Worm (Caenorhabditis elegans) whole organism, early embryonic: ENCODE results near the gene C41C4.9.

ENCODE experiments used
- B0310.2 ChIP-seq: sonication (generic microtip); optimal IDR thresholded peaks from 2 replicates; lab custom pipeline; 2016; ENCODE audit warnings: mild to moderate bottlenecking, missing genetic modification characterization, missing compliant biosample characterization
- F13C5.2 ChIP-seq: sonication (generic microtip); optimal IDR thresholded peaks from 2 replicates; lab custom pipeline; 2017; ENCODE audit warnings: mild to moderate bottlenecking, missing genetic modification characterization, inconsistent platforms, missing compliant biosample characterization
- aly-1 ChIP-seq: sonication (generic microtip); optimal IDR thresholded peaks from 2 replicates; lab custom pipeline; 2016; ENCODE audit warnings: missing genetic modification characterization, missing compliant biosample characterization
- ama-1 ChIP-seq: fragments of 150-350 bp; optimal IDR thresholded peaks from 2 replicates; lab custom pipeline; 2014
- ceh-13 ChIP-seq: fragments of 200-800 bp; sonication (Bioruptor generic); optimal IDR thresholded peaks from 2 replicates; lab custom pipeline; 2018; ENCODE audit warnings: mild to moderate bottlenecking, missing genetic modification characterization, missing compliant biosample characterization
- ceh-36 ChIP-seq: sonication (generic microtip); optimal IDR thresholded peaks from 2 replicates; lab custom pipeline; 2016; ENCODE audit warnings: missing genetic modification characterization, inconsistent platforms, missing compliant biosample characterization
- ets-7 ChIP-seq: sonication (generic microtip); optimal IDR thresholded peaks from 2 replicates; lab custom pipeline; 2016; ENCODE audit warnings: missing genotype, missing genetic modification characterization, missing compliant biosample characterization
- flt-1 ChIP-seq: fragments of 200-800 bp; sonication (Bioruptor generic); IDR thresholded peaks from 2 replicates; pipeline ENCODE4 v1.3.6; 2022; ENCODE audit warnings: missing genetic modification characterization, missing compliant biosample characterization
- hmbx-1 ChIP-seq: sonication (generic microtip); optimal IDR thresholded peaks from 2 replicates; lab custom pipeline; 2016; ENCODE audit warnings: mild to moderate bottlenecking, missing genetic modification characterization, missing compliant biosample characterization
- hmg-4 ChIP-seq: fragments of 200-800 bp; sonication (Bioruptor generic); optimal IDR thresholded peaks from 2 replicates; lab custom pipeline; 2018; ENCODE audit warnings: mild to moderate bottlenecking, missing genetic modification characterization, missing compliant biosample characterization
- hnd-1 ChIP-seq: sonication (generic microtip); optimal IDR thresholded peaks from 2 replicates; lab custom pipeline; 2016; ENCODE audit warnings: missing genetic modification characterization, missing compliant biosample characterization
- pes-1 ChIP-seq: fragments of 200-800 bp; sonication (Bioruptor generic); IDR thresholded peaks from 2 replicates; pipeline ENCODE4 v1.3.6; 2022; ENCODE audit warnings: missing genetic modification reagents, missing genetic modification characterization, missing compliant biosample characterization
- scrt-1 ChIP-seq: fragments of 200-800 bp; sonication (Bioruptor generic); IDR thresholded peaks from 2 replicates; pipeline ENCODE4 v1.3.6; 2022; ENCODE audit warnings: missing genetic modification characterization, missing compliant biosample characterization
- sea-1 ChIP-seq: fragments of 200-800 bp; sonication (Bioruptor generic); conservative IDR thresholded peaks from 2 replicates; pipeline ENCODE4 v1.3.6; 2022; ENCODE audit warnings: missing genetic modification characterization, missing compliant biosample characterization
- tbx-11 ChIP-seq: fragments of 200-800 bp; sonication (Bioruptor generic); IDR thresholded peaks from 2 replicates; pipeline ENCODE4 v1.3.6; 2022; ENCODE audit warnings: missing genetic modification characterization, missing compliant biosample characterization
- tbx-37 ChIP-seq: fragments of 200-800 bp; sonication (Bioruptor generic); conservative IDR thresholded peaks from 2 replicates; pipeline ENCODE4 v1.3.6; 2022; ENCODE audit warnings: missing genetic modification reagents, missing genetic modification characterization, missing compliant biosample characterization
- tra-4 ChIP-seq: sonication (generic microtip); optimal IDR thresholded peaks from 2 replicates; lab custom pipeline; 2017; ENCODE audit warnings: missing genetic modification characterization, missing compliant biosample characterization

Gene C41C4.9

ce11 chrII:8106921-8107695, at the start of gene C41C4.9, which contains the start of gene chst-1:
TSS of gene C41C4.9 (plus strand) at chrII:8107645.
TSS of gene chst-1 (minus strand) at chrII:8106971.
- TF ChIP-seq pes-1 = no peak; the same call in 1 of the 2 replicates
- TF ChIP-seq flt-1 (GFP tag; lab: Robert Waterston, UW) = peak; percentile 96
- peak; percentile 92 for TF ChIP-seq F13C5.2 (tag; lab: Kevin White, UChicago)
- TF ChIP-seq ets-7 (tag; lab: Kevin White, UChicago) = peak; percentile 92
- peak; percentile 98 for TF ChIP-seq hmg-4 (GFP tag; lab: Kevin White, UChicago)
- TF ChIP-seq hmbx-1 (tag; lab: Kevin White, UChicago) = peak; percentile 79
- peak; percentile 90 for TF ChIP-seq tbx-37 (GFP tag; lab: Robert Waterston, UW)
- TF ChIP-seq B0310.2 (tag; lab: Kevin White, UChicago) = peak; percentile 92
- peak; percentile 88 for TF ChIP-seq hnd-1 (tag; lab: Kevin White, UChicago)
- TF ChIP-seq ceh-13 = peak; percentile 91
- peak; percentile 80 for TF ChIP-seq tra-4 (tag; lab: Kevin White, UChicago)
- TF ChIP-seq tbx-11 (GFP tag; lab: Robert Waterston, UW) = peak; percentile 95
- TF ChIP-seq ama-1 (lab: Kevin White, UChicago) = no peak
- peak; percentile 96 for TF ChIP-seq sea-1
- peak; percentile 94 for TF ChIP-seq ceh-36 (tag; lab: Kevin White, UChicago)
- peak; percentile 94 for TF ChIP-seq aly-1
- TF ChIP-seq scrt-1 (GFP tag; lab: Robert Waterston, UW) = peak; percentile 94

- TF ChIP-seq aly-1 (no peak), flt-1 (GFP tag; lab: Robert Waterston, UW) (no peak), tbx-37 (GFP tag; lab: Robert Waterston, UW) (no peak), pes-1 (no peak), ceh-36 (tag; lab: Kevin White, UChicago) (no peak), sea-1 (no peak), hmbx-1 (tag; lab: Kevin White, UChicago) (no peak), ama-1 (lab: Kevin White, UChicago) (no peak), hmg-4 (GFP tag; lab: Kevin White, UChicago) (no peak)
These were observed 49.5 kb upstream of the C41C4.9 start for ce11 chrII:8057911-8058310.

ce11 chrII:8058769-8059168, 48.7 kb upstream of the C41C4.9 start, which contains the start of gene T05H10.8:
TSS of gene T05H10.8 (plus strand) at chrII:8059069.
- TF ChIP-seq ama-1 (lab: Kevin White, UChicago) (no peak), tra-4 (tag; lab: Kevin White, UChicago) (no peak), sea-1 (no peak), F13C5.2 (tag; lab: Kevin White, UChicago) (no peak), aly-1 (no peak), ceh-36 (tag; lab: Kevin White, UChicago) (no peak), hmg-4 (GFP tag; lab: Kevin White, UChicago) (no peak), tbx-11 (GFP tag; lab: Robert Waterston, UW) (no peak), B0310.2 (tag; lab: Kevin White, UChicago) (no peak)

ce11 chrII:8059532-8059931, 47.9 kb upstream of the C41C4.9 start:
- no peak for TF ChIP-seq tbx-11 (GFP tag; lab: Robert Waterston, UW)
- no peak for TF ChIP-seq ceh-13
- no peak for TF ChIP-seq flt-1 (GFP tag; lab: Robert Waterston, UW)
- TF ChIP-seq tra-4 (tag; lab: Kevin White, UChicago) = no peak
- TF ChIP-seq pes-1 = no peak
- no peak for TF ChIP-seq sea-1
- no peak for TF ChIP-seq aly-1

- TF ChIP-seq tbx-37 (GFP tag; lab: Robert Waterston, UW) (no peak), scrt-1 (GFP tag; lab: Robert Waterston, UW) (0 out of 2 replicates have a peak, but pooled peaks have one; percentile 23), pes-1 (no peak), ets-7 (tag; lab: Kevin White, UChicago) (peak; percentile 14), flt-1 (GFP tag; lab: Robert Waterston, UW) (no peak)
These were observed 45.1 kb upstream of the C41C4.9 start, which contains the start of gene ufd-2 for ce11 chrII:8062334-8062791. TSS of gene ufd-2 (plus strand) at chrII:8062741.

- TF ChIP-seq B0310.2 (tag; lab: Kevin White, UChicago) = no peak
- no peak for TF ChIP-seq ets-7 (tag; lab: Kevin White, UChicago)
- TF ChIP-seq tbx-37 (GFP tag; lab: Robert Waterston, UW) = no peak
- TF ChIP-seq pes-1 = no peak
- no peak for TF ChIP-seq sea-1
- TF ChIP-seq ceh-36 (tag; lab: Kevin White, UChicago) = no peak
- TF ChIP-seq scrt-1 (GFP tag; lab: Robert Waterston, UW) = no peak
These were observed 41.5 kb upstream of the C41C4.9 start, which contains the start of gene pdha-1 for ce11 chrII:8065985-8066384. TSS of gene pdha-1 (plus strand) at chrII:8066285.

- TF ChIP-seq tra-4 (tag; lab: Kevin White, UChicago) = no peak
- TF ChIP-seq ceh-13 = no peak
These were observed 36.3 kb upstream of the C41C4.9 start for ce11 chrII:8071012-8071625.
